Worm (Caenorhabditis elegans): ENCODE measurements around the gene Y39G8B.1.

Gene Y39G8B.1

DNA sequence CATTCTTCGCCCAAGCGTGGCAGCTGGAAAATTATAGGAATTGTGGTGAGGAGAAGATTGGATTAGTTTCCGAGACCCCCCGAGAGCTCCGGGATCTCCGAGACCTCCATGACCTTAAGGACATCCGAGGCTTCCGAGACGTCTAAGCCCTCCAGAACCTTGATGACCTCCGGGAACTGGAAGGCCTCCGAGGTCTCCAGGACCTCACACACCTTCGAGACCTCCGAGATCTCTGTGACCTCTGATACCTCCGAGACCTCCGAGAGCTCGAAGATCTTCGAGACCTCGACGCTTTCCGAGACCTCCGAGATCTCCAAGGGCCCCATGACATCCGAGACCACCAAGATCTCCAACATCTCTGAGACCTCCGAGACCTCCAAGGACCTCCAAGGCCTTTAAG, 8.6 kb upstream of the Y39G8B.1 start:
- no peak for TF ChIP-seq tra-1 (GFP tag; IDR thresholded peaks at IDR 0.05)
- TF ChIP-seq set-16 (GFP tag; IDR thresholded peaks at IDR 0.05), result peak; percentile 92
- no peak for TF ChIP-seq daf-8 (GFP tag; IDR thresholded peaks at IDR 0.05)
- no peak for TF ChIP-seq unc-39 (tag; optimal IDR thresholded peaks at IDR 0.05)
- no peak for TF ChIP-seq T20F7.1 (GFP tag; optimal IDR thresholded peaks at IDR 0.05)
- no peak for TF ChIP-seq nhr-237 (tag; optimal IDR thresholded peaks at IDR 0.05)
- TF ChIP-seq vab-7 (GFP tag; IDR thresholded peaks at IDR 0.05), result no peak
- no peak for TF ChIP-seq ceh-44 (GFP tag; IDR thresholded peaks at IDR 0.05)
- TF ChIP-seq lin-1 (GFP tag; IDR thresholded peaks at IDR 0.05), result no peak
- 0 out of 2 replicates have a peak, but pooled peaks have one; percentile 60 for TF ChIP-seq lim-7 (GFP tag; IDR thresholded peaks at IDR 0.05)
- no peak for TF ChIP-seq Y105C5A.15 (GFP tag; IDR thresholded peaks at IDR 0.05)

DNA sequence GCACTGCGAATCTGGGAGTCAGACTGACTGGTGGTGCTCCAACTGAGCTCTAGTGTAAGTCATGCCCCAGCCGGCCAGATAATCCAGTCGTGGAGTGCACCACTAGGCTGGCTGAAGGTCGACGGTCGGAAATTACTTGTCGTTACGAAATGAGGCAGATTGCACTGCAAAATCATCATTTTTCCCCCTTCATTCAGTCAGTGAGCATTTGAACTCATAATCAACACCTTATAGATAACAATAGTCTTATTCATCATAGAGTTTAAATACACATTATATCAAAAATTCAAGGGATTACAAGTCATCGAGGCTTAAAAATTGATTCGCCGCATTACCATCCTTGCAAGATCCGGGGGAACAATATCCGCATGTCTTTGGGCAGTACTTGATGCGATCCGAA, 8.2 kb upstream of the Y39G8B.1 start:
- TF ChIP-seq aha-1 (tag), result no peak
- TF ChIP-seq pqm-1 (tag; optimal IDR thresholded peaks at IDR 0.05), result peak; percentile 19
- no peak for TF ChIP-seq daf-16 (GFP tag; optimal IDR thresholded peaks at IDR 0.05)
- peak; percentile 9 for TF ChIP-seq daf-16 (tag; optimal IDR thresholded peaks at IDR 0.05)

DNA sequence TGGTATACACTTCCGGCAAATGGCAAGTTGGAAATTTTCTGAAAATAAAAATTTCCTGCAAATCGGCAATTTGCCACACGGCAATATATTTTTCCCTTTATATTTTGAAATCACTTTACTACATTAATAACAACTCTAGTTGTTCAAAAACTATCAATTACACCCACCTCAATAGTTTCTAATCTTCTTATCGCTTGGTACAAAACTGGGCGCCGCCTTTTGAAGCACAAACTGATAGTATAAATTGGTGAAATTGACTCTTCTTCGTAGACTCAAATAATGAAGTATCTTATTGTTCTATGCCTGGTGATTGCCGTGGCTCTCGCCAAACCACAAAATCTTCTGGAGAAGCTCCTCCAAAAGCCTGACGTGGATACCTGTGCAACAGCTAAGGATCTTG, 7.5 kb upstream of the Y39G8B.1 start, which contains the start of gene Y39G8B.9:
Gene Y39G8B.9, plus strand, starts transcription at position 269 of the 400 bp plus-strand sequence.
- TF ChIP-seq duxl-1 (tag; optimal IDR thresholded peaks at IDR 0.05; ENCODE audit: poor library complexity) (no peak), nhr-28 (tag; optimal IDR thresholded peaks at IDR 0.05) (peak; percentile 48), pqm-1 (tag; optimal IDR thresholded peaks at IDR 0.05) (peak; percentile 68), daf-16 (GFP tag; optimal IDR thresholded peaks at IDR 0.05) (no peak), daf-16 (tag; optimal IDR thresholded peaks at IDR 0.05) (peak; percentile 7), dmd-6 (GFP tag; IDR thresholded peaks at IDR 0.05) (peak; percentile 41; the same call in 1 of the 2 replicates)

DNA sequence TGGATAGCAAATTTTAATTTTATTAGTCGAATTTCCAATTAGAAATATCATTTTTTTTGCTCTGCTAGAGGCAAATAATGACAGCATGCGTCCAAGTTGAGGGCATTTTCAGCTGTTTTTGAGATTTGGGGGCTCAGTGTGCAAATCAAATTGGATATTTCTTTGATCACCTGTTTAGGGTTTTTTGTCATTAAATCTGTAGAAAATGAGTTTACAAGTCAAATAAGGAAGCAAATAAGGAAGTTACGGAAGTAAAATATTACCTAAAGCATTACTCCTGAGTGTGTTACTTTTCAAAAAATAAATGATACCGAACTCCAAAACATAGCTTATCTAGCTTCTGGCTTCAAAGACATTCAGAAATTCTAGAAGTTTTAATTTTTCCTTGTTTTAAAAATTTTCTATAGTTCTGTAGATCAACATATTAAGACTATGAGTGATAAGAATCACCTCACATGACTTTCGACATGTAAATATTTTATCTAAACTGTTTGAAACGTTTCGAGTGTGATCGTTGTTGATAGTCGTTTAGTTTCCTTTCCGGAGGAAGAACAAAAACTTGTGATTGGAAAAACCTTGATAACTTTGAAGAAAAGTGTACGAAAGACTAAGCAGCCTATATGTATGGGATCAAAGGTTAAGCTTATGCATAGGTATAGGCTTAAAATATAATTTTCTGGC, 6.4 kb upstream of the Y39G8B.1 start, which contains the start of gene sre-48:
Gene sre-48, minus strand, starts transcription at position 51 of the 681 bp plus-strand sequence.
- TF ChIP-seq Y75B8A.6 (GFP tag; IDR thresholded peaks at IDR 0.05), result no peak
- no peak for TF ChIP-seq egl-27 (tag; optimal IDR thresholded peaks at IDR 0.05)
- TF ChIP-seq vab-7 (GFP tag; IDR thresholded peaks at IDR 0.05), result no peak
- TF ChIP-seq ces-1 (GFP tag; optimal IDR thresholded peaks at IDR 0.05), result no peak
- peak; percentile 48 for TF ChIP-seq nhr-77 (tag; optimal IDR thresholded peaks at IDR 0.05)
- TF ChIP-seq ceh-62 (tag; optimal IDR thresholded peaks at IDR 0.05), result no peak
- TF ChIP-seq spr-1 (tag; optimal IDR thresholded peaks at IDR 0.05), result no peak
- TF ChIP-seq mxl-2 (GFP tag; conservative IDR thresholded peaks at IDR 0.05), result no peak
- no peak for TF ChIP-seq nhr-111 (GFP tag; optimal IDR thresholded peaks at IDR 0.05)
- no peak for TF ChIP-seq duxl-1 (tag; optimal IDR thresholded peaks at IDR 0.05; ENCODE audit: poor library complexity)
- no peak for TF ChIP-seq spr-3 (GFP tag; optimal IDR thresholded peaks at IDR 0.05)
- no peak for TF ChIP-seq daf-16 (GFP tag; optimal IDR thresholded peaks at IDR 0.05)
- peak; percentile 76 for TF ChIP-seq daf-16 (tag; optimal IDR thresholded peaks at IDR 0.05)
- TF ChIP-seq daf-19 (GFP tag; conservative IDR thresholded peaks at IDR 0.05), result no peak
- TF ChIP-seq ceh-82 (tag; optimal IDR thresholded peaks at IDR 0.05), result no peak
- TF ChIP-seq lsy-2 (tag; optimal IDR thresholded peaks at IDR 0.05), result no peak
- 0 out of 2 replicates have a peak, but pooled peaks have one; percentile 17 for TF ChIP-seq dmd-6 (GFP tag; IDR thresholded peaks at IDR 0.05)
- TF ChIP-seq nhr-28 (tag; optimal IDR thresholded peaks at IDR 0.05), result peak; percentile 40
- TF ChIP-seq aha-1 (tag), result peak; percentile 35
- TF ChIP-seq T20F7.1 (GFP tag; optimal IDR thresholded peaks at IDR 0.05), result no peak
- TF ChIP-seq egl-43 (GFP tag; IDR thresholded peaks at IDR 0.05), result no peak
- peak; percentile 61 for TF ChIP-seq dve-1 (tag; optimal IDR thresholded peaks at IDR 0.05; ENCODE audit: insufficient read depth)
- no peak for TF ChIP-seq lim-7 (GFP tag; IDR thresholded peaks at IDR 0.05)
- no peak for TF ChIP-seq ztf-11 (tag; optimal IDR thresholded peaks at IDR 0.05)
- no peak for TF ChIP-seq dmd-9 (GFP tag; IDR thresholded peaks at IDR 0.05)
- no peak for TF ChIP-seq ceh-32 (tag; optimal IDR thresholded peaks at IDR 0.05; ENCODE audit: poor library complexity)
- TF ChIP-seq ztf-7 (tag; optimal IDR thresholded peaks at IDR 0.05), result no peak
- TF ChIP-seq ZK337.2 (GFP tag; IDR thresholded peaks at IDR 0.05), result no peak
- no peak for TF ChIP-seq attf-4 (tag; optimal IDR thresholded peaks at IDR 0.05)
- no peak for TF ChIP-seq nhr-41 (GFP tag; IDR thresholded peaks at IDR 0.05)
- TF ChIP-seq pqm-1 (tag; optimal IDR thresholded peaks at IDR 0.05), result peak; percentile 51
- no peak for TF ChIP-seq zip-11 (GFP tag; IDR thresholded peaks at IDR 0.05)
- no peak for TF ChIP-seq saeg-2 (GFP tag; IDR thresholded peaks at IDR 0.05)
- no peak for TF ChIP-seq zfp-3 (GFP tag; conservative IDR thresholded peaks at IDR 0.05)
- TF ChIP-seq unc-62 (GFP tag; optimal IDR thresholded peaks at IDR 0.05 in 1 of 2), result peak in 1 of 2 experiments; percentile 22
- TF ChIP-seq unc-62 (tag; optimal IDR thresholded peaks at IDR 0.05), result no peak

Measured in whole organism, L4 larva.